Worm (Caenorhabditis elegans) whole organism, early embryonic: ENCODE results near the gene C35C5.8.

ENCODE experiments used
- B0310.2 ChIP-seq: sonication (generic microtip); optimal IDR thresholded peaks from 2 replicates; lab custom pipeline; 2016; ENCODE audit warnings: mild to moderate bottlenecking, missing genetic modification characterization, missing compliant biosample characterization
- F13C5.2 ChIP-seq: sonication (generic microtip); optimal IDR thresholded peaks from 2 replicates; lab custom pipeline; 2017; ENCODE audit warnings: mild to moderate bottlenecking, missing genetic modification characterization, inconsistent platforms, missing compliant biosample characterization
- aly-1 ChIP-seq: sonication (generic microtip); optimal IDR thresholded peaks from 2 replicates; lab custom pipeline; 2016; ENCODE audit warnings: missing genetic modification characterization, missing compliant biosample characterization
- ama-1 ChIP-seq: fragments of 150-350 bp; optimal IDR thresholded peaks from 2 replicates; lab custom pipeline; 2014
- ceh-13 ChIP-seq: fragments of 200-800 bp; sonication (Bioruptor generic); optimal IDR thresholded peaks from 2 replicates; lab custom pipeline; 2018; ENCODE audit warnings: mild to moderate bottlenecking, missing genetic modification characterization, missing compliant biosample characterization
- ceh-36 ChIP-seq: sonication (generic microtip); optimal IDR thresholded peaks from 2 replicates; lab custom pipeline; 2016; ENCODE audit warnings: missing genetic modification characterization, inconsistent platforms, missing compliant biosample characterization
- ets-7 ChIP-seq: sonication (generic microtip); optimal IDR thresholded peaks from 2 replicates; lab custom pipeline; 2016; ENCODE audit warnings: missing genotype, missing genetic modification characterization, missing compliant biosample characterization
- flt-1 ChIP-seq: fragments of 200-800 bp; sonication (Bioruptor generic); IDR thresholded peaks from 2 replicates; pipeline ENCODE4 v1.3.6; 2022; ENCODE audit warnings: missing genetic modification characterization, missing compliant biosample characterization
- hmbx-1 ChIP-seq: sonication (generic microtip); optimal IDR thresholded peaks from 2 replicates; lab custom pipeline; 2016; ENCODE audit warnings: mild to moderate bottlenecking, missing genetic modification characterization, missing compliant biosample characterization
- hmg-4 ChIP-seq: fragments of 200-800 bp; sonication (Bioruptor generic); optimal IDR thresholded peaks from 2 replicates; lab custom pipeline; 2018; ENCODE audit warnings: mild to moderate bottlenecking, missing genetic modification characterization, missing compliant biosample characterization
- hnd-1 ChIP-seq: sonication (generic microtip); optimal IDR thresholded peaks from 2 replicates; lab custom pipeline; 2016; ENCODE audit warnings: missing genetic modification characterization, missing compliant biosample characterization
- pes-1 ChIP-seq: fragments of 200-800 bp; sonication (Bioruptor generic); IDR thresholded peaks from 2 replicates; pipeline ENCODE4 v1.3.6; 2022; ENCODE audit warnings: missing genetic modification reagents, missing genetic modification characterization, missing compliant biosample characterization
- scrt-1 ChIP-seq: fragments of 200-800 bp; sonication (Bioruptor generic); IDR thresholded peaks from 2 replicates; pipeline ENCODE4 v1.3.6; 2022; ENCODE audit warnings: missing genetic modification characterization, missing compliant biosample characterization
- sea-1 ChIP-seq: fragments of 200-800 bp; sonication (Bioruptor generic); conservative IDR thresholded peaks from 2 replicates; pipeline ENCODE4 v1.3.6; 2022; ENCODE audit warnings: missing genetic modification characterization, missing compliant biosample characterization
- tbx-11 ChIP-seq: fragments of 200-800 bp; sonication (Bioruptor generic); IDR thresholded peaks from 2 replicates; pipeline ENCODE4 v1.3.6; 2022; ENCODE audit warnings: missing genetic modification characterization, missing compliant biosample characterization
- tbx-37 ChIP-seq: fragments of 200-800 bp; sonication (Bioruptor generic); conservative IDR thresholded peaks from 2 replicates; pipeline ENCODE4 v1.3.6; 2022; ENCODE audit warnings: missing genetic modification reagents, missing genetic modification characterization, missing compliant biosample characterization
- tra-4 ChIP-seq: sonication (generic microtip); optimal IDR thresholded peaks from 2 replicates; lab custom pipeline; 2017; ENCODE audit warnings: missing genetic modification characterization, missing compliant biosample characterization

The C35C5.8 gene

ce11 chrX:11501967-11502366 lies 31.4 kb upstream of the C35C5.8 start, which contains the start of gene F29G6.1:
Gene F29G6.1, plus strand, starts transcription at chrX:11502267.
- TF ChIP-seq ama-1 (lab: Kevin White, UChicago) = no peak
- no peak for TF ChIP-seq sea-1
- TF ChIP-seq hmg-4 (GFP tag; lab: Kevin White, UChicago) = no peak
- TF ChIP-seq tbx-11 (GFP tag; lab: Robert Waterston, UW) = no peak
- TF ChIP-seq hnd-1 = no peak
- TF ChIP-seq ceh-13 (GFP tag; lab: Kevin White, UChicago) = no peak
- TF ChIP-seq scrt-1 (GFP tag; lab: Robert Waterston, UW) = no peak
- TF ChIP-seq ceh-36 (tag; lab: Kevin White, UChicago) = no peak
- TF ChIP-seq B0310.2 (tag; lab: Kevin White, UChicago) = no peak
- TF ChIP-seq tbx-37 (GFP tag; lab: Robert Waterston, UW) = no peak
- TF ChIP-seq tra-4 (tag; lab: Kevin White, UChicago) = no peak
- no peak for TF ChIP-seq F13C5.2 (tag; lab: Kevin White, UChicago)
- no peak for TF ChIP-seq ets-7 (tag; lab: Kevin White, UChicago)
- TF ChIP-seq hmbx-1 (tag; lab: Kevin White, UChicago) = no peak
- TF ChIP-seq flt-1 (GFP tag; lab: Robert Waterston, UW) = no peak
- no peak for TF ChIP-seq aly-1 (tag; lab: Kevin White, UChicago)
- TF ChIP-seq pes-1 (GFP tag; lab: Robert Waterston, UW) = no peak

ce11 chrX:11507836-11508235 lies 25.6 kb upstream of the C35C5.8 start:
- no peak for TF ChIP-seq ets-7 (tag; lab: Kevin White, UChicago)

DNA sequence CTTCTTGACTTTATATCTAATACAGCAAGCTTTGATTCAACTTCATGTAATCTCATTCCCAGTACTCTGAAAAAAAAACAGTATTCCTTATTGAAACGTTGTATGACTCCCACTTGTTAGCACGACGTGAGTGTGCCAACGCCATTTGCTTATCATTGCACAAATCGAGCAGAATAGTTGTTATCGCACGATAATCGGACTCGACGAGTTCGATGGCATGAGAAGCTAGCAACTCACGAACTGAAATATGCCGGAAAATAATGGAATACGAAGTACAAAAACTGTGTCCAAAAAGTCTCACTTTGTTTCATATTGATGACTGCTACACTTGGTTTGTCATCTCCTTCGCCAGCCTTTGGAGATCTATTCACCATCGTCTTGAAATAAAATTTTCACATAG lies 23.8 kb upstream of the C35C5.8 start:
- TF ChIP-seq scrt-1 (GFP tag; lab: Robert Waterston, UW) (no peak), sea-1 (no peak), hmbx-1 (tag; lab: Kevin White, UChicago) (no peak), tra-4 (tag; lab: Kevin White, UChicago) (no peak), tbx-37 (GFP tag; lab: Robert Waterston, UW) (no peak), flt-1 (GFP tag; lab: Robert Waterston, UW) (no peak), hnd-1 (no peak), hmg-4 (GFP tag; lab: Kevin White, UChicago) (no peak), pes-1 (GFP tag; lab: Robert Waterston, UW) (no peak), ama-1 (lab: Kevin White, UChicago) (no peak), F13C5.2 (tag; lab: Kevin White, UChicago) (no peak), ceh-36 (tag; lab: Kevin White, UChicago) (no peak), aly-1 (tag; lab: Kevin White, UChicago) (no peak), ceh-13 (GFP tag; lab: Kevin White, UChicago) (no peak)

DNA sequence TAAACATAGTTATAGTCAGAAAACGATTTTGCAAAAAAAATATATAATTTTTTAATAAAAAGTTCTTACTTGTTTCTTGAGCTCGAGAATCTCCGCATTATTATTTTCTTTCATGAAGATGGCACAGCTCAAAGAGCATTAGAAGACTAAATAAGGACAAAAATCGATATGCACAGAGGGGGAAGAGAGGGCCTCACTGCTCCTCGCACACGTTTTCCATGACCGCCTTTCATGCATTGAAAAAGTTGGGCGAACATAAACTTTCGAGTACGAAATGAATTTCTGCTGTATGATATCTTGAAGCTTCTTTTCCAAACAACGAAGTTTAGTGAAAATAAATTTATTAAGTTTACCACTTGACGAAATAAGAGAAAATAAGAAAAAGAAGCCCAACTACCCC lies 22.2 kb upstream of the C35C5.8 start, which contains the start of gene ccdc-149:
Gene ccdc-149 (minus strand): TSS at position 221 of the 400 bp plus-strand sequence.
- no peak for TF ChIP-seq F13C5.2 (tag; lab: Kevin White, UChicago)
- no peak for TF ChIP-seq ets-7 (tag; lab: Kevin White, UChicago)

DNA sequence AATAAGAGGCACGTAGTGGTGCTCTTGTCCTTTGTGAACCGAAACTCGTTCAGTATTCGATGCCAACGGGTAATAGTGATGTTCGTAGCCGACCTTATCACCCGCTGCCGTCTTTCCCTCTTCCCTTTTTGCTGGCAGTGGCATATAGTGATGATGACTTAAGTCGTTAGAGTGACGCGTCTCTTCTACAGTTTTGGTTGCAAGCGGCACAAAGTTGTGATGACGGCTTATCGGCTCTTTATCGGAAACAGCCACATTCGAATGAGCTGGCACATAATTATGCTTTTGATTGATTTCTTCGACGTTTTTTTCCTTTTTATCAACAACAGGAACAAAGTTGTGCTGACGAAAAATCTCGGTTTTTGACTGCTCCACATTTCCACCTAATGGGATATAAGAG lies 18.0 kb upstream of the C35C5.8 start:
- TF ChIP-seq tbx-11 (GFP tag; lab: Robert Waterston, UW) = no peak
- TF ChIP-seq flt-1 (GFP tag; lab: Robert Waterston, UW) = no peak
- no peak for TF ChIP-seq sea-1
- TF ChIP-seq ceh-36 (tag; lab: Kevin White, UChicago) = no peak
- TF ChIP-seq pes-1 (GFP tag; lab: Robert Waterston, UW) = no peak

DNA sequence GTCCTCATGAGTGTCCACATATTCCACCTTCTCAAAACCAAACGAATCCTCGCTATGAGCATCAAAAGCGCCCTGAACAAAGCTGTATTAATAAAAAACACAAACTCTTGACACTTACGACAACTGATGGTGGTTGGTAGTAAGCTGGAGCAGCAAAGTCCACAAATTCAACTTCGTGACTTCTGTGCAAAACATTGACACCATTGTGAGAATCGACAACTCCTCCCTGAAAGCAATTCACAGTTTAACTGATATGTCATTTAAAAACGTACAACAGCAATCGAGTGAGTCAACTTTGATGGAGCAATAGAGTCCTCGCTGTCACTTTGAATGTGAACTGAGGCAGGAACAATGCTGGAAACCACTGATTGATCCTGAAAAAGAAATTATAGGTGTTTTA lies 16.0 kb upstream of the C35C5.8 start:
- no peak for TF ChIP-seq ama-1 (lab: Kevin White, UChicago)
- no peak for TF ChIP-seq hnd-1
- TF ChIP-seq tra-4 (tag; lab: Kevin White, UChicago) = no peak
- no peak for TF ChIP-seq ceh-13 (GFP tag; lab: Kevin White, UChicago)

DNA sequence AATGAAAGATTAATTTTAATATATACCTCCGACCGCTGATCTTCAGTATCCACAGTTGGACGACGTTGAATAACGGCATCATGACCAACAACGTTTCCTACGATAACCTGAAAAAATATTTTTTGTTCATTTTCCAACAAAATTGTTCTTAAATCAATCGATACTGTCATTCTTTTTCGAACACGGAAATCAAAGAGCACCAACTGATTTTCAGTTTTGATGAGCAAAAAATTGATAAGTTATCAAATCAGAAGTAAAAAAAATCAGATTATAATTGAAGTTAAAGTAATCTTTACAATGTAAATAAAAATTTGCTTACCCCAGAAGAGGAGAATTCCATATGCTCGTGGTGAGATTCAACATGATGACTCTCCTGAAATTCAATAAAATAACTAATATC lies 15.0 kb upstream of the C35C5.8 start:
- no peak for TF ChIP-seq ama-1 (lab: Kevin White, UChicago)
- no peak for TF ChIP-seq tra-4 (tag; lab: Kevin White, UChicago)

- TF ChIP-seq pes-1 (GFP tag; lab: Robert Waterston, UW) (no peak), tra-4 (tag; lab: Kevin White, UChicago) (no peak), F13C5.2 (tag; lab: Kevin White, UChicago) (no peak), ama-1 (lab: Kevin White, UChicago) (no peak)
These were observed 14.3 kb upstream of the C35C5.8 start, which contains the start of gene hpo-34 for ce11 chrX:11519016-11519509. Gene hpo-34, minus strand, starts transcription at chrX:11519066.

DNA sequence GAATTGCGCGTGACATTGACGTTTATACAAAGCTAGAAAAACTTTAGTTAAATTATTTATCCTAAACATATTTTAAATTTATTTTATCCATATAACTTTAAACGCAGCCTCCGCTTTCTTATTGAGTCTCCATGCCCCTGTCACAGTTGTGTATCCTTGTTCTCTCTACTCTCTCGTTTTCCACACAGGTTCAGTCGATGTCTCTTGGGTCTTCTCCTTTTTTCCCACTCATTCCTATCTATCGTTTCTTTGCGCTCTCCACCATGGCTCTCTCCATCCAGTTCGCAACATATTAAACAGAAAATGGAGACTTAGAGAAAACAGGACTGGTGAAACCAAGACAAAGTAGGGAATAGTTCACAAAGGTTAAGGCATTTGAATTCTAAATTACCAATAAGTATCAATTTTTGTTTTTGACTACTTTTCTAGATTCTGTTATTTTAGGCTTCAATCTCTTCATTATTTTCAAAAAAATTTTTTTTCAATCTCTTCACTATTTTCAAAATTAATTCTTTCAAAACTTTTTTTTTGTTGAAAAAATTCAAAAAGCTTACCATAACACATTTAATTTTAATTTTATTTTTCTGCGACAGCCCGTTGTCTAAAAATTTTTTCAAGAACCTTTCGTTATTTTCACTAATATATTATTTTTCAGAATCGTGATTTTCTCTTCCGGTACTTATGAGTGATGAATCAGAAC lies 11.2 kb upstream of the C35C5.8 start, which contains the start of gene sdc-2:
Gene sdc-2 (plus strand): TSS at position 650 of the 700 bp plus-strand sequence.
- TF ChIP-seq sea-1 (no peak), pes-1 (GFP tag; lab: Robert Waterston, UW) (no peak), hmg-4 (GFP tag; lab: Kevin White, UChicago) (peak; percentile 74), flt-1 (GFP tag; lab: Robert Waterston, UW) (no peak), scrt-1 (GFP tag; lab: Robert Waterston, UW) (no peak), F13C5.2 (tag; lab: Kevin White, UChicago) (peak; percentile 63)
